Fruit fly (Drosophila melanogaster) whole organism, embryonic: Measurements from ENCODE around the gene Cby.

Experiments used
- CG10267 ChIP-seq: fragments of 200-800 bp; sonication (Bioruptor generic); optimal IDR thresholded peaks from 2 replicates; lab custom pipeline; 2018; ENCODE audit warnings: missing biosample characterization, mild to moderate bottlenecking, missing genetic modification characterization, moderate library complexity
- CG11093 ChIP-seq: fragments of 200-800 bp; sonication (Bioruptor generic); IDR thresholded peaks from 3 replicates; pipeline ENCODE4 v1.3.6; 2022; ENCODE audit warnings: missing biosample characterization, missing genetic modification characterization
- CG12391 ChIP-seq: fragments of 200-800 bp; sonication (Bioruptor generic); optimal IDR thresholded peaks from 3 replicates; lab custom pipeline; 2018; ENCODE audit warnings: missing biosample characterization, mild to moderate bottlenecking, missing genetic modification characterization, moderate library complexity
- CG14667 ChIP-seq: fragments of 200-800 bp; sonication (Bioruptor generic); IDR thresholded peaks from 2 replicates; pipeline ENCODE4 v1.3.6; 2022; ENCODE audit warnings: missing biosample characterization, missing genetic modification characterization
- CG14860 ChIP-seq: fragments of 200-800 bp; sonication (Bioruptor generic); IDR thresholded peaks from 3 replicates; pipeline ENCODE4 v1.3.6; 2022; ENCODE audit warnings: missing biosample characterization, missing genetic modification characterization; ENCODE audit not compliant: partially characterized antibody
- CG17568 ChIP-seq: fragments of 200-800 bp; sonication (Bioruptor generic); optimal IDR thresholded peaks from 2 replicates; lab custom pipeline; 2018; ENCODE audit warnings: missing biosample characterization, mild to moderate bottlenecking, missing genetic modification characterization, moderate library complexity
- CG2120 ChIP-seq: fragments of 200-800 bp; sonication (Bioruptor generic); optimal IDR thresholded peaks from 3 replicates; lab custom pipeline; 2016; ENCODE audit warnings: missing biosample characterization, missing genetic modification characterization
- CG31365 ChIP-seq: fragments of 200-800 bp; sonication (Bioruptor generic); optimal IDR thresholded peaks from 2 replicates; lab custom pipeline; 2018; ENCODE audit warnings: missing biosample characterization, mild to moderate bottlenecking, missing genetic modification characterization
- CG4854 ChIP-seq: fragments of 200-800 bp; sonication (Bioruptor generic); optimal IDR thresholded peaks from 2 replicates; lab custom pipeline; 2016; ENCODE audit warnings: missing biosample characterization, missing genetic modification characterization, inconsistent platforms
- CG5180 ChIP-seq: fragments of 200-800 bp; sonication (Bioruptor generic); optimal IDR thresholded peaks from 3 replicates; lab custom pipeline; 2017; ENCODE audit warnings: missing biosample characterization, missing genetic modification characterization, mild to moderate bottlenecking, moderate library complexity, missing genetic modification reagents
- CG7357 ChIP-seq: fragments of 200-800 bp; sonication (Bioruptor generic); IDR thresholded peaks from 3 replicates; pipeline ENCODE4 v1.3.6; 2022; ENCODE audit warnings: missing biosample characterization, missing genetic modification characterization
- D19A ChIP-seq: fragments of 200-800 bp; optimal IDR thresholded peaks from 3 replicates; lab custom pipeline; 2019; ENCODE audit warnings: missing biosample characterization, mild to moderate bottlenecking, missing genetic modification characterization, moderate library complexity
- D19B ChIP-seq: fragments of 200-800 bp; sonication (Bioruptor generic); optimal IDR thresholded peaks from 2 replicates; lab custom pipeline; 2017; ENCODE audit warnings: missing biosample characterization, mild to moderate bottlenecking, missing genetic modification characterization
- Dll ChIP-seq: fragments of 200-800 bp; sonication (Bioruptor generic); IDR thresholded peaks from 4 replicates; pipeline ENCODE4 v1.3.6; 2022; ENCODE audit warnings: missing biosample characterization, missing genetic modification characterization; ENCODE audit not compliant: partially characterized antibody
- Kr ChIP-seq: fragments of 200-800 bp; sonication (Bioruptor generic); optimal IDR thresholded peaks from 2 replicates; lab custom pipeline; 2017; ENCODE audit warnings: missing biosample characterization, mild to moderate bottlenecking, missing genetic modification characterization
- MBD-R2 ChIP-seq: fragments of 200-800 bp; sonication (Bioruptor generic); IDR thresholded peaks from 2 replicates; pipeline ENCODE4 v1.3.6; 2022; ENCODE audit warnings: missing biosample characterization, missing genetic modification characterization
- MESR4 ChIP-seq: fragments of 200-800 bp; sonication (Bioruptor generic); optimal IDR thresholded peaks from 2 replicates; lab custom pipeline; 2018; ENCODE audit warnings: missing biosample characterization, mild to moderate bottlenecking, missing genetic modification characterization, moderate library complexity
- MTF-1 ChIP-seq: fragments of 200-800 bp; sonication (Bioruptor generic); optimal IDR thresholded peaks from 2 replicates; lab custom pipeline; 2018; ENCODE audit warnings: missing biosample characterization, mild to moderate bottlenecking, missing genetic modification characterization, borderline replicate concordance
- NC2β ChIP-seq: fragments of 200-800 bp; sonication (Bioruptor generic); optimal IDR thresholded peaks from 2 replicates; lab custom pipeline; 2016; ENCODE audit warnings: missing biosample characterization, missing genetic modification characterization
- Optix ChIP-seq: fragments of 200-800 bp; sonication (Bioruptor generic); IDR thresholded peaks from 3 replicates; pipeline ENCODE4 v1.3.6; 2022; ENCODE audit warnings: missing biosample characterization, missing genetic modification characterization
- Side ChIP-seq: fragments of 200-800 bp; sonication (Bioruptor generic); optimal IDR thresholded peaks from 2 replicates; lab custom pipeline; 2016; ENCODE audit warnings: missing biosample characterization, missing genetic modification characterization
- Sox100B ChIP-seq: fragments of 200-800 bp; sonication (Bioruptor generic); optimal IDR thresholded peaks from 3 replicates; lab custom pipeline; 2018; ENCODE audit warnings: missing biosample characterization, mild to moderate bottlenecking, missing genetic modification characterization
- Stat92E ChIP-seq, 3 experiments: fragments of >200 bp in 2 of 3; fragments of 200-800 bp in 1 of 3; sonication (Bioruptor generic) in 1 of 3; optimal IDR thresholded peaks; 2 replicates each; lab custom pipeline; 2017 to 2019; ENCODE audit warnings: missing biosample characterization in 3 of 3, missing genetic modification characterization in 3 of 3, mild to moderate bottlenecking in 1 of 3, moderate library complexity in 1 of 3
- Usf ChIP-seq: fragments of 200-800 bp; sonication (Bioruptor generic); optimal IDR thresholded peaks from 2 replicates; lab custom pipeline; 2017; ENCODE audit warnings: missing genotype, missing biosample characterization, missing genetic modification characterization
- btn ChIP-seq: fragments of 200-800 bp; sonication (Bioruptor generic); optimal IDR thresholded peaks from 2 replicates; lab custom pipeline; 2016; ENCODE audit warnings: missing biosample characterization, missing genetic modification characterization
- crc ChIP-seq: fragments of 200-800 bp; sonication (Bioruptor generic); optimal IDR thresholded peaks from 2 replicates; lab custom pipeline; 2016; ENCODE audit warnings: missing biosample characterization, missing genetic modification characterization
- dm ChIP-seq: fragments of 200-800 bp; sonication (Bioruptor generic); optimal IDR thresholded peaks from 3 replicates; lab custom pipeline; 2016; ENCODE audit warnings: missing biosample characterization, missing genetic modification characterization
- eyg ChIP-seq: fragments of 200-800 bp; sonication (Bioruptor generic); optimal IDR thresholded peaks from 3 replicates; lab custom pipeline; 2016; ENCODE audit warnings: missing biosample characterization, missing genetic modification characterization
- fd64A ChIP-seq: fragments of 200-800 bp; sonication (Bioruptor generic); optimal IDR thresholded peaks from 3 replicates; lab custom pipeline; 2018; ENCODE audit warnings: missing biosample characterization, mild to moderate bottlenecking, missing genetic modification characterization
- ftz-f1 ChIP-seq: fragments of 200-800 bp; sonication (Bioruptor generic); optimal IDR thresholded peaks from 2 replicates; lab custom pipeline; 2016; ENCODE audit warnings: missing biosample characterization, missing genetic modification characterization
- gce ChIP-seq: fragments of 200-800 bp; sonication (Bioruptor generic); IDR thresholded peaks from 3 replicates; pipeline ENCODE4 v1.3.6; 2022; ENCODE audit warnings: missing biosample characterization, missing genetic modification characterization
- gro ChIP-seq: fragments of 200-800 bp; sonication (Bioruptor generic); optimal IDR thresholded peaks from 2 replicates; lab custom pipeline; 2016; ENCODE audit warnings: missing biosample characterization, missing genetic modification characterization
- gsb ChIP-seq: fragments of 200-800 bp; sonication (Bioruptor generic); IDR thresholded peaks from 2 replicates; pipeline ENCODE4 v1.3.6; 2022; ENCODE audit warnings: missing biosample characterization, missing genetic modification characterization
- hkb ChIP-seq, 2 experiments: fragments of 200-800 bp in 1 of 2; fragments of >200 bp in 1 of 2; sonication (Bioruptor generic) in 1 of 2; IDR thresholded peaks in 1 of 2; optimal IDR thresholded peaks in 1 of 2; 2 replicates each; pipeline versions ENCODE4 v1.3.6 to Lab custom; 2017 to 2022; ENCODE audit warnings: missing biosample characterization in 1 of 2, missing genetic modification characterization in 1 of 2
- inv ChIP-seq: fragments of 200-800 bp; sonication (Bioruptor generic); IDR thresholded peaks from 2 replicates; pipeline ENCODE4 v1.3.6; 2022; ENCODE audit warnings: missing biosample characterization, missing genetic modification characterization; ENCODE audit not compliant: partially characterized antibody
- mam ChIP-seq: fragments of 200-800 bp; sonication (Bioruptor generic); optimal IDR thresholded peaks from 3 replicates; lab custom pipeline; 2016; ENCODE audit warnings: missing biosample characterization, missing genetic modification characterization
- mld ChIP-seq: fragments of 200-800 bp; sonication (Bioruptor generic); IDR thresholded peaks from 3 replicates; pipeline ENCODE4 v1.3.6; 2022; ENCODE audit warnings: missing biosample characterization, missing genetic modification characterization; ENCODE audit not compliant: partially characterized antibody
- nau ChIP-seq: fragments of 200-800 bp; sonication (Bioruptor generic); optimal IDR thresholded peaks from 3 replicates; lab custom pipeline; 2017; ENCODE audit warnings: missing biosample characterization, mild to moderate bottlenecking, missing genetic modification characterization, missing genetic modification reagents
- oc ChIP-seq: fragments of 200-800 bp; sonication (Bioruptor generic); optimal IDR thresholded peaks from 2 replicates; lab custom pipeline; 2018; ENCODE audit warnings: missing biosample characterization, mild to moderate bottlenecking, missing genetic modification characterization, moderate library complexity
- pfk ChIP-seq: fragments of 200-800 bp; sonication (Bioruptor generic); optimal IDR thresholded peaks from 2 replicates; lab custom pipeline; 2018; ENCODE audit warnings: missing biosample characterization, mild to moderate bottlenecking, missing genetic modification characterization, moderate library complexity
- pho ChIP-seq: fragments of 200-800 bp; sonication (Bioruptor generic); optimal IDR thresholded peaks from 2 replicates; lab custom pipeline; 2016; ENCODE audit warnings: missing biosample characterization, missing genetic modification characterization
- repo ChIP-seq: fragments of 200-800 bp; sonication (Bioruptor generic); optimal IDR thresholded peaks from 2 replicates; lab custom pipeline; 2016; ENCODE audit warnings: missing biosample characterization, missing genetic modification characterization
- row ChIP-seq: fragments of 200-800 bp; sonication (Bioruptor generic); IDR thresholded peaks from 3 replicates; pipeline ENCODE4 v1.3.6; 2022; ENCODE audit warnings: missing biosample characterization, missing genetic modification characterization
- tio ChIP-seq: fragments of 200-800 bp; sonication (Bioruptor generic); optimal IDR thresholded peaks from 2 replicates; lab custom pipeline; 2017; ENCODE audit warnings: missing biosample characterization, missing genetic modification characterization, inconsistent platforms
- ttk ChIP-seq: fragments of 200-800 bp; sonication (Bioruptor generic); IDR thresholded peaks from 2 replicates; pipeline ENCODE4 v2.1.2; 2022; ENCODE audit warnings: missing biosample characterization, missing genetic modification characterization
- tx ChIP-seq: fragments of 200-800 bp; sonication (Bioruptor generic); optimal IDR thresholded peaks from 2 replicates; lab custom pipeline; 2016; ENCODE audit warnings: missing biosample characterization, missing genetic modification characterization
- vvl ChIP-seq: fragments of 200-800 bp; sonication (Bioruptor generic); IDR thresholded peaks from 2 replicates; pipeline ENCODE4 v1.3.6; 2022; ENCODE audit warnings: missing biosample characterization, missing genetic modification characterization
- wek ChIP-seq: fragments of 200-800 bp; sonication (Bioruptor generic); optimal IDR thresholded peaks from 3 replicates; lab custom pipeline; 2018; ENCODE audit warnings: missing biosample characterization, mild to moderate bottlenecking, missing genetic modification characterization, moderate library complexity
- zf30C ChIP-seq: fragments of 200-800 bp; sonication (Bioruptor generic); optimal IDR thresholded peaks from 3 replicates; lab custom pipeline; 2018; ENCODE audit warnings: missing biosample characterization, mild to moderate bottlenecking, missing genetic modification characterization

Cby gene

dm6 chr3R:21848987-21849442 lies 18.8 kb upstream of the Cby start (continued):
- TF ChIP-seq crc (peak; percentile 52), CG14860 (GFP tag; lab: Robert Waterston, UW) (no peak), CG10267 (tag; lab: Kevin White, UChicago) (peak; percentile 77), CG4854 (peak; percentile 26), pho (GFP tag; lab: Kevin White, UChicago) (peak; percentile 37), Side (peak; percentile 56), D19B (GFP tag; lab: Kevin White, UChicago) (peak; percentile 8), hkb (optimal IDR thresholded peaks at IDR 0.05; lab: Kevin White, UChicago) (no peak), hkb (GFP tag; IDR thresholded peaks at IDR 0.05; lab: Robert Waterston, UW) (no peak), Usf (GFP tag; lab: Kevin White, UChicago) (no peak), ttk (GFP tag; lab: Robert Waterston, UW) (0 out of 2 replicates have a peak, but pooled peaks have one; percentile 56), row (GFP tag; lab: Robert Waterston, UW) (peak; percentile 74), NC2β (GFP tag; lab: Kevin White, UChicago) (peak; percentile 66), gce (GFP tag; lab: Robert Waterston, UW) (no peak), CG12391 (tag; lab: Kevin White, UChicago) (peak; percentile 73), Stat92E (GFP tag; optimal IDR thresholded peaks at IDR 0.05; lab: Kevin White, UChicago) (peak in 1 of 3 experiments; percentile 69), MBD-R2 (GFP tag; lab: Robert Waterston, UW) (no peak), Dll (GFP tag; lab: Robert Waterston, UW) (no peak), ftz-f1 (no peak), gsb (GFP tag; lab: Robert Waterston, UW) (no peak), pfk (GFP tag; lab: Kevin White, UChicago) (no peak), vvl (GFP tag; lab: Robert Waterston, UW) (no peak), dm (GFP tag; lab: Kevin White, UChicago) (no peak), CG17568 (peak; percentile 26), CG5180 (peak; percentile 60), CG2120 (peak; percentile 44), inv (GFP tag; lab: Robert Waterston, UW) (no peak), CG7357 (0 out of 3 replicates have a peak, but pooled peaks have one; percentile 31), mld (GFP tag; lab: Robert Waterston, UW) (no peak), MTF-1 (GFP tag; lab: Kevin White, UChicago) (peak; percentile 58), Kr (GFP tag; lab: Kevin White, UChicago) (no peak), Sox100B (GFP tag; lab: Kevin White, UChicago) (peak; percentile 87), btn (GFP tag; lab: Kevin White, UChicago) (peak; percentile 9), CG14667 (peak; percentile 32; the same call in 1 of the 2 replicates), mam (peak; percentile 42), MESR4 (GFP tag; lab: Kevin White, UChicago) (no peak), oc (tag; lab: Kevin White, UChicago) (no peak), eyg (peak; percentile 27), nau (GFP tag; lab: Kevin White, UChicago) (peak; percentile 53), tio (GFP tag; lab: Kevin White, UChicago) (peak; percentile 80), wek (GFP tag; lab: Kevin White, UChicago) (no peak), gro (GFP tag; lab: Kevin White, UChicago) (no peak), repo (GFP tag; lab: Kevin White, UChicago) (peak; percentile 1), zf30C (no peak), CG31365 (no peak), fd64A (GFP tag; lab: Kevin White, UChicago) (no peak), CG11093 (GFP tag; lab: Robert Waterston, UW) (0 out of 3 replicates have a peak, but pooled peaks have one; percentile 45), tx (GFP tag; lab: Kevin White, UChicago) (peak; percentile 32), Optix (GFP tag; lab: Robert Waterston, UW) (no peak), D19A (tag; lab: Kevin White, UChicago) (peak; percentile 78)
